Fruit fly (Drosophila melanogaster) whole organism, embryonic: ENCODE data around the gene CG32816.
A peak's percentile ranks its signal among the peaks of the same experiment; 100 is the strongest.

Experiments used
- Ada2b ChIP-seq: fragments of 200-800 bp; sonication (Bioruptor generic); IDR thresholded peaks from 2 replicates; pipeline ENCODE4 v1.3.6; 2022; ENCODE audit warnings: missing biosample characterization, missing genetic modification characterization
- CG10147 ChIP-seq: fragments of 200-800 bp; sonication (Bioruptor generic); optimal IDR thresholded peaks from 2 replicates; lab custom pipeline; 2019; ENCODE audit warnings: missing biosample characterization, mild to moderate bottlenecking, missing genetic modification characterization, moderate library complexity
- CG10431 ChIP-seq: fragments of 200-800 bp; sonication (Bioruptor generic); optimal IDR thresholded peaks from 3 replicates; lab custom pipeline; 2018; ENCODE audit warnings: missing biosample characterization, mild to moderate bottlenecking, missing genetic modification characterization
- CG12155 ChIP-seq: fragments of 200-800 bp; sonication (Bioruptor generic); optimal IDR thresholded peaks from 3 replicates; lab custom pipeline; 2016; ENCODE audit warnings: missing biosample characterization, missing genetic modification characterization
- CG1233 ChIP-seq: fragments of 200-800 bp; sonication (Bioruptor generic); optimal IDR thresholded peaks from 4 replicates; lab custom pipeline; 2018; ENCODE audit warnings: missing biosample characterization, mild to moderate bottlenecking, missing genetic modification characterization
- CG13287 ChIP-seq: fragments of 200-800 bp; sonication (Bioruptor generic); IDR thresholded peaks from 2 replicates; pipeline ENCODE4 v1.3.6; 2022; ENCODE audit warnings: missing biosample characterization, missing genetic modification characterization; ENCODE audit not compliant: partially characterized antibody
- CG16863 ChIP-seq: fragments of 200-800 bp; sonication (Bioruptor generic); optimal IDR thresholded peaks from 3 replicates; lab custom pipeline; 2016; ENCODE audit warnings: missing biosample characterization, missing genetic modification characterization
- CG18764 ChIP-seq: fragments of 200-800 bp; sonication (Bioruptor generic); optimal IDR thresholded peaks from 3 replicates; lab custom pipeline; 2016; ENCODE audit warnings: missing biosample characterization, missing genetic modification characterization
- CG30403 ChIP-seq: fragments of 200-800 bp; sonication (Bioruptor generic); optimal IDR thresholded peaks from 3 replicates; lab custom pipeline; 2016; ENCODE audit warnings: missing biosample characterization, missing genetic modification characterization
- CG31224 ChIP-seq: fragments of 200-800 bp; sonication (Bioruptor generic); IDR thresholded peaks from 2 replicates; pipeline ENCODE4 v1.3.6; 2022; ENCODE audit warnings: missing biosample characterization, missing genetic modification characterization
- CG31365 ChIP-seq: fragments of 200-800 bp; sonication (Bioruptor generic); optimal IDR thresholded peaks from 2 replicates; lab custom pipeline; 2018; ENCODE audit warnings: missing biosample characterization, mild to moderate bottlenecking, missing genetic modification characterization
- CG3847 ChIP-seq: fragments of 200-800 bp; sonication (Bioruptor generic); IDR thresholded peaks from 2 replicates; pipeline ENCODE4 v1.3.6; 2022; ENCODE audit warnings: missing biosample characterization, missing genetic modification characterization
- CG6683 ChIP-seq: fragments of 200-800 bp; sonication (Bioruptor generic); optimal IDR thresholded peaks from 2 replicates; lab custom pipeline; 2017; ENCODE audit warnings: missing biosample characterization, mild to moderate bottlenecking, missing genetic modification characterization, missing genetic modification reagents
- CG7928 ChIP-seq: fragments of 200-800 bp; sonication (Bioruptor generic); optimal IDR thresholded peaks from 2 replicates; lab custom pipeline; 2017; ENCODE audit warnings: missing biosample characterization, mild to moderate bottlenecking, missing genetic modification characterization
- CG8290 ChIP-seq, 3 experiments: fragments of 200-800 bp; sonication (Bioruptor generic); optimal IDR thresholded peaks; 2 replicates each; lab custom pipeline; 2016 to 2019; ENCODE audit warnings: missing biosample characterization in 3 of 3, missing genetic modification characterization in 3 of 3, mild to moderate bottlenecking in 2 of 3, moderate library complexity in 1 of 3
- CG8388 ChIP-seq: fragments of 200-800 bp; sonication (Bioruptor generic); optimal IDR thresholded peaks from 2 replicates; lab custom pipeline; 2019; ENCODE audit warnings: missing biosample characterization, mild to moderate bottlenecking, missing genetic modification characterization, moderate library complexity
- CG8924 ChIP-seq: fragments of 200-800 bp; optimal IDR thresholded peaks from 3 replicates; lab custom pipeline; 2019; ENCODE audit warnings: missing biosample characterization, mild to moderate bottlenecking, missing genetic modification characterization, moderate library complexity
- CG9437 ChIP-seq: fragments of 200-800 bp; sonication (Bioruptor generic); optimal IDR thresholded peaks from 2 replicates; lab custom pipeline; 2018; ENCODE audit warnings: missing biosample characterization, mild to moderate bottlenecking, missing genetic modification characterization
- Chrac-16 ChIP-seq: fragments of 200-800 bp; sonication (Bioruptor generic); optimal IDR thresholded peaks from 3 replicates; lab custom pipeline; 2016; ENCODE audit warnings: missing biosample characterization, missing genetic modification characterization
- CkIIα-i1 ChIP-seq: fragments of 200-800 bp; sonication (Bioruptor generic); IDR thresholded peaks from 2 replicates; pipeline ENCODE4 v1.3.6; 2022; ENCODE audit warnings: missing biosample characterization, missing genetic modification characterization
- Eip74EF ChIP-seq, 2 experiments: fragments of 200-800 bp in 1 of 2; fragments of >200 bp in 1 of 2; sonication (Bioruptor generic) in 1 of 2; optimal IDR thresholded peaks; 2 replicates each; lab custom pipeline; 2017 to 2019; ENCODE audit warnings: missing biosample characterization in 2 of 2, missing genetic modification characterization in 2 of 2, mild to moderate bottlenecking in 1 of 2, moderate library complexity in 1 of 2
- Ets97D ChIP-seq: fragments of 200-800 bp; sonication (Bioruptor generic); optimal IDR thresholded peaks from 3 replicates; lab custom pipeline; 2016; ENCODE audit warnings: missing biosample characterization, missing genetic modification characterization
- H2.0 ChIP-seq: fragments of 200-800 bp; sonication (Bioruptor generic); IDR thresholded peaks from 2 replicates; pipeline ENCODE4 v1.3.6; 2022; ENCODE audit warnings: missing biosample characterization, missing genetic modification characterization
- Jarid2 ChIP-seq: fragments of 200-800 bp; sonication (Bioruptor generic); optimal IDR thresholded peaks from 3 replicates; lab custom pipeline; 2017; ENCODE audit warnings: mild to moderate bottlenecking, missing biosample characterization, missing genetic modification reagents, missing genetic modification characterization
- Kr ChIP-seq: fragments of 200-800 bp; sonication (Bioruptor generic); optimal IDR thresholded peaks from 2 replicates; lab custom pipeline; 2017; ENCODE audit warnings: missing biosample characterization, mild to moderate bottlenecking, missing genetic modification characterization
- Sry-δ ChIP-seq: fragments of 200-800 bp; sonication (Bioruptor generic); optimal IDR thresholded peaks from 2 replicates; lab custom pipeline; 2016; ENCODE audit warnings: missing biosample characterization, missing genetic modification characterization
- Usf ChIP-seq: fragments of 200-800 bp; sonication (Bioruptor generic); optimal IDR thresholded peaks from 2 replicates; lab custom pipeline; 2017; ENCODE audit warnings: missing genotype, missing biosample characterization, missing genetic modification characterization
- Xbp1 ChIP-seq: fragments of 200-800 bp; sonication (Bioruptor generic); optimal IDR thresholded peaks from 3 replicates; lab custom pipeline; 2016; ENCODE audit warnings: missing biosample characterization, mild to moderate bottlenecking, missing genetic modification characterization
- bowl ChIP-seq: fragments of 200-800 bp; sonication (Bioruptor generic); IDR thresholded peaks from 2 replicates; pipeline ENCODE4 v1.3.6; 2022; ENCODE audit warnings: missing biosample characterization, missing genetic modification characterization
- bsh ChIP-seq, 2 experiments: fragments of 200-800 bp; sonication (Bioruptor generic); optimal IDR thresholded peaks; 2 replicates each; lab custom pipeline; 2017 to 2018; ENCODE audit warnings: mild to moderate bottlenecking in 2 of 2, missing biosample characterization in 2 of 2, missing genetic modification characterization in 2 of 2, moderate library complexity in 1 of 2
- crc ChIP-seq: fragments of 200-800 bp; sonication (Bioruptor generic); optimal IDR thresholded peaks from 2 replicates; lab custom pipeline; 2016; ENCODE audit warnings: missing biosample characterization, missing genetic modification characterization
- esg ChIP-seq: fragments of 200-800 bp; sonication (Bioruptor generic); conservative IDR thresholded peaks from 2 replicates; pipeline ENCODE4 v1.3.6; 2022; ENCODE audit warnings: missing biosample characterization, missing genetic modification characterization
- grau ChIP-seq: fragments of 200-800 bp; optimal IDR thresholded peaks from 3 replicates; lab custom pipeline; 2019; ENCODE audit warnings: missing biosample characterization, mild to moderate bottlenecking, missing genetic modification characterization, moderate library complexity
- ham ChIP-seq: fragments of 200-800 bp; sonication (Bioruptor generic); IDR thresholded peaks from 2 replicates; pipeline ENCODE4 v1.3.6; 2022; ENCODE audit warnings: missing biosample characterization, missing genetic modification characterization
- insv ChIP-seq, 2 experiments: fragments of 200-800 bp; sonication (Bioruptor generic); optimal IDR thresholded peaks; 3 replicates each; lab custom pipeline; 2016 to 2018; ENCODE audit warnings: missing biosample characterization in 2 of 2, missing genetic modification characterization in 2 of 2
- jumu ChIP-seq: fragments of 200-800 bp; sonication (Bioruptor generic); optimal IDR thresholded peaks from 3 replicates; lab custom pipeline; 2016; ENCODE audit warnings: missing biosample characterization, missing genetic modification characterization
- kay ChIP-seq: fragments of 200-800 bp; sonication (Bioruptor generic); optimal IDR thresholded peaks from 2 replicates; lab custom pipeline; 2016; ENCODE audit warnings: missing biosample characterization, missing genetic modification characterization
- lola ChIP-seq, 3 experiments: fragments of >200 bp in 2 of 3; fragments of 200-800 bp in 1 of 3; sonication (Bioruptor generic) in 1 of 3; optimal IDR thresholded peaks; 2 replicates each; lab custom pipeline; 2017 to 2019; ENCODE audit warnings: missing biosample characterization in 3 of 3, missing genetic modification characterization in 3 of 3, mild to moderate bottlenecking in 1 of 3, moderate library complexity in 1 of 3
- nom ChIP-seq: fragments of 200-800 bp; sonication (Bioruptor generic); optimal IDR thresholded peaks from 2 replicates; lab custom pipeline; 2017; ENCODE audit warnings: missing biosample characterization, missing genetic modification characterization, mild to moderate bottlenecking, moderate library complexity, missing genetic modification reagents
- pros ChIP-seq: fragments of 200-800 bp; sonication (Bioruptor generic); optimal IDR thresholded peaks from 3 replicates; lab custom pipeline; 2019; ENCODE audit warnings: missing biosample characterization, mild to moderate bottlenecking, missing genetic modification characterization, moderate library complexity
- ranshi ChIP-seq: fragments of 200-800 bp; sonication (Bioruptor generic); IDR thresholded peaks from 2 replicates; pipeline ENCODE4 v1.3.6; 2022; ENCODE audit warnings: missing biosample characterization, missing genetic modification characterization
- seq ChIP-seq: fragments of 200-800 bp; sonication (Bioruptor generic); IDR thresholded peaks from 2 replicates; pipeline ENCODE4 v1.3.6; 2022; ENCODE audit warnings: missing biosample characterization, missing genetic modification characterization
- slou ChIP-seq: fragments of 200-800 bp; sonication (Bioruptor generic); optimal IDR thresholded peaks from 3 replicates; lab custom pipeline; 2016; ENCODE audit warnings: missing biosample characterization, missing genetic modification characterization
- unc-4 ChIP-seq: fragments of 200-800 bp; sonication (Bioruptor generic); IDR thresholded peaks from 2 replicates; pipeline ENCODE4 v1.3.6; 2022; ENCODE audit warnings: missing biosample characterization, missing genetic modification characterization; ENCODE audit not compliant: partially characterized antibody
- usp ChIP-seq: fragments of >200 bp; optimal IDR thresholded peaks from 2 replicates; lab custom pipeline; 2017; ENCODE audit warnings: missing biosample characterization, missing genetic modification characterization
- wdn ChIP-seq: fragments of 200-800 bp; sonication (Bioruptor generic); IDR thresholded peaks from 2 replicates; pipeline ENCODE4 v1.3.6; 2022; ENCODE audit warnings: missing biosample characterization, missing genetic modification characterization
- zen2 ChIP-seq: fragments of 200-800 bp; sonication (Bioruptor generic); IDR thresholded peaks from 3 replicates; pipeline ENCODE4 v1.3.6; 2022; ENCODE audit warnings: missing biosample characterization, missing genetic modification characterization; ENCODE audit not compliant: partially characterized antibody
- zf30C ChIP-seq: fragments of 200-800 bp; sonication (Bioruptor generic); optimal IDR thresholded peaks from 3 replicates; lab custom pipeline; 2018; ENCODE audit warnings: missing biosample characterization, mild to moderate bottlenecking, missing genetic modification characterization

Gene CG32816

dm6 chrX:493445-494190, 23.1 kb upstream of the CG32816 start, which contains the start of gene CG17896 (continued):
- peak in 1 of 2 experiments; percentile 87 for TF ChIP-seq Eip74EF (GFP tag; optimal IDR thresholded peaks at IDR 0.05; lab: Kevin White, UChicago)
- TF ChIP-seq CG31365 (tag; lab: Kevin White, UChicago): peak; percentile 91
- peak in 2 of 3 experiments; percentile 50 to 76 for TF ChIP-seq lola (GFP tag; optimal IDR thresholded peaks at IDR 0.05; lab: Kevin White, UChicago)
- TF ChIP-seq Kr (GFP tag; lab: Kevin White, UChicago): no peak
- peak; percentile 98 for TF ChIP-seq CG8924
- TF ChIP-seq bowl (GFP tag; lab: Robert Waterston, UW): peak; percentile 94
- peak; percentile 95 for TF ChIP-seq CG18764 (GFP tag; lab: Kevin White, UChicago)
- peak; percentile 9 for TF ChIP-seq pros (GFP tag; lab: Kevin White, UChicago)
- TF ChIP-seq Ets97D (GFP tag; lab: Kevin White, UChicago): peak; percentile 93
- TF ChIP-seq H2.0 (GFP tag; lab: Robert Waterston, UW): peak; percentile 97
- TF ChIP-seq Chrac-16 (GFP tag; lab: Kevin White, UChicago): peak; percentile 98
- TF ChIP-seq CG31224 (GFP tag; lab: Robert Waterston, UW): peak; percentile 98
- peak; percentile 97 for TF ChIP-seq CG16863 (GFP tag; lab: Kevin White, UChicago)
- TF ChIP-seq CG12155: peak; percentile 98
- peak; percentile 95 for TF ChIP-seq esg (GFP tag; lab: Robert Waterston, UW)
- peak; percentile 98 for TF ChIP-seq jumu
- peak; percentile 98 for TF ChIP-seq CG10147 (GFP tag; lab: Kevin White, UChicago)
- peak; percentile 94 for TF ChIP-seq kay (GFP tag; lab: Kevin White, UChicago)
- TF ChIP-seq slou (GFP tag; lab: Kevin White, UChicago): peak; percentile 97
- peak; percentile 81 for TF ChIP-seq CG8290 (GFP tag; optimal IDR thresholded peaks at IDR 0.05; lab: Kevin White, UChicago)
- peak in 1 of 2 experiments; percentile 100 for TF ChIP-seq CG8290 (tag; optimal IDR thresholded peaks at IDR 0.05; lab: Kevin White, UChicago)
- TF ChIP-seq CG3847 (GFP tag; lab: Robert Waterston, UW): peak; percentile 99
- TF ChIP-seq CG13287 (GFP tag; lab: Robert Waterston, UW): no peak
- peak; percentile 30 for TF ChIP-seq zf30C (GFP tag; lab: Kevin White, UChicago)
- TF ChIP-seq Sry-δ (GFP tag; lab: Kevin White, UChicago): peak; percentile 75
- TF ChIP-seq ranshi (GFP tag; lab: Robert Waterston, UW): peak; percentile 98
- peak; percentile 83 for TF ChIP-seq Jarid2 (GFP tag; lab: Kevin White, UChicago)
- TF ChIP-seq unc-4 (GFP tag; lab: Robert Waterston, UW): no peak
- TF ChIP-seq ham: peak; percentile 97
- TF ChIP-seq bsh (GFP tag; optimal IDR thresholded peaks at IDR 0.05; lab: Kevin White, UChicago): peak; percentile 95
- peak; percentile 95 for TF ChIP-seq CG1233 (GFP tag; lab: Kevin White, UChicago)
- peak; percentile 89 for TF ChIP-seq nom (GFP tag; lab: Kevin White, UChicago)
- peak; percentile 98 for TF ChIP-seq crc (GFP tag; lab: Kevin White, UChicago)
- TF ChIP-seq zen2 (GFP tag; lab: Robert Waterston, UW): no peak
- peak; percentile 89 for TF ChIP-seq CG9437
- TF ChIP-seq CG30403 (GFP tag; lab: Kevin White, UChicago): peak; percentile 98
- peak; percentile 93 for TF ChIP-seq CG6683 (GFP tag; lab: Kevin White, UChicago)
- peak; percentile 99 for TF ChIP-seq wdn (GFP tag; lab: Robert Waterston, UW)
- peak; percentile 83 for TF ChIP-seq CG7928 (GFP tag; lab: Kevin White, UChicago)
- TF ChIP-seq seq (GFP tag; lab: Robert Waterston, UW): peak; percentile 98
- TF ChIP-seq Ada2b (GFP tag; lab: Robert Waterston, UW): peak; percentile 99
- peak; percentile 91 for TF ChIP-seq CG8388 (GFP tag; lab: Kevin White, UChicago)
- peak; percentile 97 for TF ChIP-seq Usf (GFP tag; lab: Kevin White, UChicago)
- peak; percentile 53 for TF ChIP-seq CG10431 (GFP tag; lab: Kevin White, UChicago)
- peak; percentile 93 for TF ChIP-seq CkIIα-i1 (GFP tag; lab: Robert Waterston, UW)
- no peak for TF ChIP-seq usp
- peak; percentile 98 for TF ChIP-seq Xbp1 (GFP tag; lab: Kevin White, UChicago)
- TF ChIP-seq insv (GFP tag; optimal IDR thresholded peaks at IDR 0.05; lab: Kevin White, UChicago): peak; percentile 35 to 67
- peak; percentile 97 for TF ChIP-seq grau
